Worm (Caenorhabditis elegans) whole organism, L2 larva: Measurements from ENCODE around the gene K10C2.14.

Experiments used
- F13H6.1 ChIP-seq: sonication (generic microtip); optimal IDR thresholded peaks from 2 replicates; lab custom pipeline; 2016; ENCODE audit warnings: missing genetic modification characterization, missing compliant biosample characterization
- nhr-11 ChIP-seq: fragments of 150-350 bp; optimal IDR thresholded peaks from 2 replicates; lab custom pipeline; 2014; ENCODE audit warnings: missing biosample characterization, missing genetic modification characterization
- nhr-21 ChIP-seq: fragments of 150-350 bp; optimal IDR thresholded peaks from 2 replicates; lab custom pipeline; 2014; ENCODE audit warnings: missing biosample characterization, missing genetic modification characterization
- unc-62 ChIP-seq: fragments of 150-350 bp; optimal IDR thresholded peaks from 2 replicates; lab custom pipeline; 2014; ENCODE audit warnings: missing biosample characterization, missing genetic modification reagents, missing genetic modification characterization

DNA sequence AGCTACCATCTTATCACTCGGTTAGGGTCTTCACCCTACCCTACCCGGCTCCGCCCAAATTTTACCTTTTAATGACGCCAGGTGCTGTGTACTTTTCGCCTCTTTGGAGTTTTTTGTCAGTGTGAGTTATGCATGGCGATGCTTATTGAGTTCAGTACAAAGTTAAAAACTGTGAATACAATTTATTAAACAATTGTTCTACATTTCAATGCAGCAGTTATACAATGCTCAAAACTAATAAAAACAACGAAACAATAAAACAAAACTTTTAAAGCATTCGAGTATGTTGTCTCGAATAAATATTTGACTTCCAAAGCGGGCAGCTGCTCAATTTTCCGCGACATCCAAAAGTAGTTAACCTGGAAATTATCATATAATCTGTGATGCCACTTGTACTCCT, 9.9 kb downstream of the K10C2.14 start, which contains the start of gene ctsa-2:
- TF ChIP-seq F13H6.1 (tag; lab: Kevin White, UChicago) (no peak), nhr-21 (no peak), unc-62 (GFP tag; lab: Kevin White, UChicago) (no peak), nhr-11 (tag; lab: Kevin White, UChicago) (no peak)
